Fruit fly (Drosophila melanogaster) whole organism, embryonic: Measurements from ENCODE around the gene Tig.

Experiments
- CG15011 ChIP-seq: fragments of 200-800 bp; sonication (Bioruptor generic); optimal IDR thresholded peaks from 3 replicates; lab custom pipeline; 2018; ENCODE audit warnings: missing biosample characterization, mild to moderate bottlenecking, missing genetic modification characterization
- CG15479 ChIP-seq: fragments of 200-800 bp; sonication (Bioruptor generic); optimal IDR thresholded peaks from 3 replicates; lab custom pipeline; 2019; ENCODE audit warnings: missing biosample characterization, mild to moderate bottlenecking, missing genetic modification characterization, moderate library complexity
- CG15696 ChIP-seq: fragments of 200-800 bp; sonication (Bioruptor generic); optimal IDR thresholded peaks from 2 replicates; lab custom pipeline; 2019; ENCODE audit warnings: missing biosample characterization, mild to moderate bottlenecking, missing genetic modification characterization, moderate library complexity
- CG1602 ChIP-seq: fragments of 200-800 bp; sonication (Bioruptor generic); optimal IDR thresholded peaks from 3 replicates; lab custom pipeline; 2016; ENCODE audit warnings: missing biosample characterization, missing genetic modification characterization
- CG1647 ChIP-seq: fragments of 200-800 bp; sonication (Bioruptor generic); optimal IDR thresholded peaks from 3 replicates; lab custom pipeline; 2016; ENCODE audit warnings: missing biosample characterization, missing genetic modification characterization
- CG16815 ChIP-seq: fragments of 200-800 bp; sonication (Bioruptor generic); optimal IDR thresholded peaks from 3 replicates; lab custom pipeline; 2017; ENCODE audit warnings: missing biosample characterization, mild to moderate bottlenecking, missing genetic modification characterization
- CG17359 ChIP-seq: fragments of 200-800 bp; sonication (Bioruptor generic); optimal IDR thresholded peaks from 3 replicates; lab custom pipeline; 2018; ENCODE audit warnings: missing biosample characterization, mild to moderate bottlenecking, missing genetic modification characterization, moderate library complexity
- CG18011 ChIP-seq: fragments of 200-800 bp; sonication (Bioruptor generic); optimal IDR thresholded peaks from 2 replicates; lab custom pipeline; 2017; ENCODE audit warnings: missing biosample characterization, missing genetic modification characterization, mild to moderate bottlenecking, moderate library complexity, missing genotype
- CG2116 ChIP-seq: fragments of 200-800 bp; sonication (Bioruptor generic); optimal IDR thresholded peaks from 3 replicates; lab custom pipeline; 2018; ENCODE audit warnings: missing biosample characterization, mild to moderate bottlenecking, missing genetic modification characterization
- CG31224 ChIP-seq: fragments of 200-800 bp; sonication (Bioruptor generic); IDR thresholded peaks from 2 replicates; pipeline ENCODE4 v1.3.6; 2022; ENCODE audit warnings: missing biosample characterization, missing genetic modification characterization
- CG34422 ChIP-seq: fragments of 200-800 bp; sonication (Bioruptor generic); IDR thresholded peaks from 3 replicates; pipeline ENCODE4 v1.3.6; 2022; ENCODE audit warnings: missing biosample characterization, missing genetic modification characterization
- CG6683 ChIP-seq: fragments of 200-800 bp; sonication (Bioruptor generic); optimal IDR thresholded peaks from 2 replicates; lab custom pipeline; 2017; ENCODE audit warnings: missing biosample characterization, mild to moderate bottlenecking, missing genetic modification characterization, missing genetic modification reagents
- CG8290 ChIP-seq, 3 experiments: fragments of 200-800 bp; sonication (Bioruptor generic); optimal IDR thresholded peaks; 2 replicates each; lab custom pipeline; 2016 to 2019; ENCODE audit warnings: missing biosample characterization in 3 of 3, missing genetic modification characterization in 3 of 3, mild to moderate bottlenecking in 2 of 3, moderate library complexity in 1 of 3
- CG8944 ChIP-seq: fragments of 200-800 bp; sonication (Bioruptor generic); optimal IDR thresholded peaks from 3 replicates; lab custom pipeline; 2016; ENCODE audit warnings: missing biosample characterization, missing genetic modification characterization
- CG9437 ChIP-seq: fragments of 200-800 bp; sonication (Bioruptor generic); optimal IDR thresholded peaks from 2 replicates; lab custom pipeline; 2018; ENCODE audit warnings: missing biosample characterization, mild to moderate bottlenecking, missing genetic modification characterization
- CG9727 ChIP-seq: fragments of 200-800 bp; sonication (Bioruptor generic); optimal IDR thresholded peaks from 3 replicates; lab custom pipeline; 2017; ENCODE audit warnings: missing biosample characterization, mild to moderate bottlenecking, missing genetic modification characterization
- Chrac-16 ChIP-seq: fragments of 200-800 bp; sonication (Bioruptor generic); optimal IDR thresholded peaks from 3 replicates; lab custom pipeline; 2016; ENCODE audit warnings: missing biosample characterization, missing genetic modification characterization
- Elba2 ChIP-seq: fragments of 200-800 bp; sonication (Bioruptor generic); optimal IDR thresholded peaks from 3 replicates; lab custom pipeline; 2016; ENCODE audit warnings: missing biosample characterization, missing genetic modification characterization
- Fer3 ChIP-seq: fragments of 200-800 bp; sonication (Bioruptor generic); optimal IDR thresholded peaks from 2 replicates; lab custom pipeline; 2018; ENCODE audit warnings: missing biosample characterization, mild to moderate bottlenecking, missing genetic modification characterization, moderate library complexity
- HLHmδ ChIP-seq: fragments of 200-800 bp; sonication (Bioruptor generic); optimal IDR thresholded peaks from 2 replicates; lab custom pipeline; 2018; ENCODE audit warnings: missing biosample characterization, mild to moderate bottlenecking, missing genetic modification characterization, moderate library complexity
- Mes4 ChIP-seq: fragments of 200-800 bp; sonication (Bioruptor generic); optimal IDR thresholded peaks from 2 replicates; lab custom pipeline; 2016; ENCODE audit warnings: missing biosample characterization, missing genetic modification characterization
- Mrtf ChIP-seq: fragments of 200-800 bp; sonication (Bioruptor generic); IDR thresholded peaks from 3 replicates; pipeline ENCODE4 v1.3.6; 2022; ENCODE audit warnings: missing biosample characterization, missing genetic modification characterization
- Optix ChIP-seq: fragments of 200-800 bp; sonication (Bioruptor generic); IDR thresholded peaks from 3 replicates; pipeline ENCODE4 v1.3.6; 2022; ENCODE audit warnings: missing biosample characterization, missing genetic modification characterization
- Sin3A ChIP-seq: fragments of >200 bp; optimal IDR thresholded peaks from 2 replicates; lab custom pipeline; 2018
- Sox100B ChIP-seq: fragments of 200-800 bp; sonication (Bioruptor generic); optimal IDR thresholded peaks from 3 replicates; lab custom pipeline; 2018; ENCODE audit warnings: missing biosample characterization, mild to moderate bottlenecking, missing genetic modification characterization
- TFAM ChIP-seq: fragments of 200-800 bp; sonication (Bioruptor generic); optimal IDR thresholded peaks from 2 replicates; lab custom pipeline; 2017; ENCODE audit warnings: missing biosample characterization, missing genetic modification characterization, inconsistent platforms
- Taf1 ChIP-seq: fragments of 200-800 bp; sonication (Bioruptor generic); IDR thresholded peaks from 2 replicates; pipeline ENCODE4 v1.3.6; 2022; ENCODE audit warnings: missing biosample characterization, missing genetic modification characterization
- ap ChIP-seq: fragments of 200-800 bp; sonication (Bioruptor generic); IDR thresholded peaks from 2 replicates; pipeline ENCODE4 v1.3.6; 2022; ENCODE audit warnings: missing biosample characterization, missing genetic modification characterization
- bbx ChIP-seq: fragments of 200-800 bp; sonication (Bioruptor generic); IDR thresholded peaks from 2 replicates; pipeline ENCODE4 v1.3.6; 2022; ENCODE audit warnings: missing biosample characterization, missing genetic modification characterization; ENCODE audit not compliant: partially characterized antibody
- bcd ChIP-seq: fragments of 200-800 bp; sonication (Bioruptor generic); optimal IDR thresholded peaks from 2 replicates; lab custom pipeline; 2017; ENCODE audit warnings: missing biosample characterization, mild to moderate bottlenecking, missing genetic modification characterization
- bsh ChIP-seq, 2 experiments: fragments of 200-800 bp; sonication (Bioruptor generic); optimal IDR thresholded peaks; 2 replicates each; lab custom pipeline; 2017 to 2018; ENCODE audit warnings: mild to moderate bottlenecking in 2 of 2, missing biosample characterization in 2 of 2, missing genetic modification characterization in 2 of 2, moderate library complexity in 1 of 2
- chinmo ChIP-seq: fragments of 200-800 bp; sonication (Bioruptor generic); IDR thresholded peaks from 4 replicates; pipeline ENCODE4 v1.3.6; 2022; ENCODE audit warnings: missing biosample characterization, missing genetic modification characterization; ENCODE audit not compliant: partially characterized antibody
- chn ChIP-seq: fragments of 200-800 bp; sonication (Bioruptor generic); optimal IDR thresholded peaks from 2 replicates; lab custom pipeline; 2016; ENCODE audit warnings: missing biosample characterization, missing genetic modification characterization
- ci ChIP-seq: fragments of 200-800 bp; sonication (Bioruptor generic); IDR thresholded peaks from 3 replicates; pipeline ENCODE4 v1.3.6; 2022; ENCODE audit warnings: missing biosample characterization, missing genetic modification characterization
- disco-r ChIP-seq: fragments of 200-800 bp; sonication (Bioruptor generic); optimal IDR thresholded peaks from 2 replicates; lab custom pipeline; 2016; ENCODE audit warnings: missing biosample characterization, missing genetic modification characterization
- dmrt11E ChIP-seq: fragments of 200-800 bp; sonication (Bioruptor generic); optimal IDR thresholded peaks from 3 replicates; lab custom pipeline; 2018; ENCODE audit warnings: missing biosample characterization, mild to moderate bottlenecking, missing genetic modification characterization, moderate library complexity
- eve ChIP-seq, 2 experiments: fragments of >200 bp; optimal IDR thresholded peaks; 2 replicates each; lab custom pipeline; 2017; ENCODE audit warnings: missing biosample characterization in 2 of 2, missing genetic modification characterization in 2 of 2
- fd3F ChIP-seq: fragments of 200-800 bp; sonication (Bioruptor generic); optimal IDR thresholded peaks from 2 replicates; lab custom pipeline; 2018; ENCODE audit warnings: missing biosample characterization, mild to moderate bottlenecking, missing genetic modification characterization, moderate library complexity
- gce ChIP-seq: fragments of 200-800 bp; sonication (Bioruptor generic); IDR thresholded peaks from 3 replicates; pipeline ENCODE4 v1.3.6; 2022; ENCODE audit warnings: missing biosample characterization, missing genetic modification characterization
- gem ChIP-seq: fragments of 200-800 bp; sonication (Bioruptor generic); optimal IDR thresholded peaks from 2 replicates; lab custom pipeline; 2019; ENCODE audit warnings: missing biosample characterization, mild to moderate bottlenecking, missing genetic modification characterization, moderate library complexity
- ham ChIP-seq: fragments of 200-800 bp; sonication (Bioruptor generic); IDR thresholded peaks from 2 replicates; pipeline ENCODE4 v1.3.6; 2022; ENCODE audit warnings: missing biosample characterization, missing genetic modification characterization
- jigr1 ChIP-seq: fragments of 200-800 bp; sonication (Bioruptor generic); IDR thresholded peaks from 3 replicates; pipeline ENCODE4 v1.3.6; 2022; ENCODE audit warnings: missing biosample characterization, missing genetic modification characterization
- ken ChIP-seq: fragments of 200-800 bp; sonication (Bioruptor generic); IDR thresholded peaks from 3 replicates; pipeline ENCODE4 v1.3.6; 2022; ENCODE audit warnings: missing biosample characterization, missing genetic modification characterization
- lab ChIP-seq: fragments of 200-800 bp; sonication (Bioruptor generic); optimal IDR thresholded peaks from 3 replicates; lab custom pipeline; 2017; ENCODE audit warnings: missing biosample characterization, missing genetic modification characterization, mild to moderate bottlenecking, moderate library complexity, missing genetic modification reagents
- peb ChIP-seq: fragments of 200-800 bp; sonication (Bioruptor generic); IDR thresholded peaks from 2 replicates; pipeline ENCODE4 v1.3.6; 2022; ENCODE audit warnings: missing biosample characterization, missing genetic modification characterization
- pita ChIP-seq: fragments of 200-800 bp; sonication (Bioruptor generic); optimal IDR thresholded peaks from 2 replicates; lab custom pipeline; 2017; ENCODE audit warnings: missing biosample characterization, mild to moderate bottlenecking, missing genetic modification characterization
- rib ChIP-seq: fragments of 200-800 bp; sonication (Bioruptor generic); IDR thresholded peaks from 2 replicates; pipeline ENCODE4 v1.3.6; 2022; ENCODE audit warnings: missing biosample characterization, missing genetic modification characterization
- shn ChIP-seq: fragments of 200-800 bp; sonication (Bioruptor generic); optimal IDR thresholded peaks from 3 replicates; lab custom pipeline; 2016; ENCODE audit warnings: missing biosample characterization, missing genetic modification characterization
- tll ChIP-seq, 2 experiments: fragments of 200-800 bp in 1 of 2; fragments of >200 bp in 1 of 2; sonication (Bioruptor generic) in 1 of 2; optimal IDR thresholded peaks; 2 replicates each; lab custom pipeline; 2017 to 2019; ENCODE audit warnings: missing biosample characterization in 2 of 2, missing genetic modification characterization in 2 of 2, mild to moderate bottlenecking in 1 of 2, moderate library complexity in 1 of 2
- trh ChIP-seq: fragments of 200-800 bp; sonication (Bioruptor generic); optimal IDR thresholded peaks from 2 replicates; lab custom pipeline; 2016; ENCODE audit warnings: missing biosample characterization, missing genetic modification characterization
- zen ChIP-seq: fragments of 200-800 bp; sonication (Bioruptor generic); optimal IDR thresholded peaks from 3 replicates; lab custom pipeline; 2018; ENCODE audit warnings: missing biosample characterization, mild to moderate bottlenecking, missing genetic modification characterization, moderate library complexity

Tig gene

DNA sequence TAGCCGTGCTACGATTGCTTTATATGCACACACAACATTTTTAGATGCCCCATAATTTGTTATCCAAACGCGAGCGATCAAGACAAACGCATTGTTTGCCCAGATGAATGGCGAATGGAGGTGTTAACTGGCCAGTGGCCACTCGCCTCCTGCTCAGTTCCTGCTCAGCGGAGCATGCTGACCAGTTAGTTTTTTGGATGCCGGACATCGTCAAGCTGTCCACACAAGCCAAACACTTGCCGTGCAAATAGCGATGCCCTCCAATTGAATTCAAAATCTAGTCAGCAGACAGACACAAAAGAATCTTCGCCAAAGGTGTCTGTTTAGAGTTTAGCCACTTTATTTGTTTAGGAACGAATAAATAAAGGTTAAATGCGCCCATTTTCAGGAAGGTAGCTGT lies 39.1 kb upstream of the Tig start (continued):
- TF ChIP-seq Fer3 (tag; lab: Kevin White, UChicago) (no peak), HLHmδ (GFP tag; lab: Kevin White, UChicago) (no peak), Taf1 (GFP tag; lab: Robert Waterston, UW) (no peak), bbx (no peak), rib (GFP tag; lab: Robert Waterston, UW) (no peak), gem (tag; lab: Kevin White, UChicago) (no peak), disco-r (GFP tag; lab: Kevin White, UChicago) (no peak), chinmo (GFP tag; lab: Robert Waterston, UW) (peak; percentile 78; the same call in 1 of the 4 replicates), TFAM (GFP tag; lab: Kevin White, UChicago) (no peak), CG8290 (GFP tag; optimal IDR thresholded peaks at IDR 0.05; lab: Kevin White, UChicago) (no peak), CG8290 (tag; optimal IDR thresholded peaks at IDR 0.05; lab: Kevin White, UChicago) (peak; percentile 10 to 31), CG15479 (peak; percentile 31), CG31224 (no peak), CG6683 (no peak), Mrtf (GFP tag; lab: Robert Waterston, UW) (no peak), CG1647 (GFP tag; lab: Kevin White, UChicago) (peak; percentile 3), ap (GFP tag; lab: Robert Waterston, UW) (no peak), ken (GFP tag; lab: Robert Waterston, UW) (peak; percentile 21; the same call in 1 of the 3 replicates), ci (0 out of 3 replicates have a peak, but pooled peaks have one; percentile 67), bsh (GFP tag; optimal IDR thresholded peaks at IDR 0.05; lab: Kevin White, UChicago) (peak in 1 of 2 experiments; percentile 13), trh (GFP tag; lab: Kevin White, UChicago) (no peak), jigr1 (GFP tag; lab: Robert Waterston, UW) (no peak), zen (tag; lab: Kevin White, UChicago) (no peak), CG2116 (GFP tag; lab: Kevin White, UChicago) (peak; percentile 7), CG17359 (no peak), CG1602 (GFP tag; lab: Kevin White, UChicago) (no peak), Sin3A (no peak), Mes4 (GFP tag; lab: Kevin White, UChicago) (peak; percentile 10), Optix (GFP tag; lab: Robert Waterston, UW) (0 out of 3 replicates have a peak, but pooled peaks have one; percentile 29), shn (GFP tag; lab: Kevin White, UChicago) (no peak), CG16815 (no peak), CG8944 (GFP tag; lab: Kevin White, UChicago) (no peak), tll (GFP tag; optimal IDR thresholded peaks at IDR 0.05; lab: Kevin White, UChicago) (peak in 1 of 2 experiments; percentile 73), pita (GFP tag; lab: Kevin White, UChicago) (no peak), dmrt11E (tag; lab: Kevin White, UChicago) (peak; percentile 10), chn (GFP tag; lab: Kevin White, UChicago) (no peak), lab (GFP tag; lab: Kevin White, UChicago) (peak; percentile 11), ham (GFP tag; lab: Robert Waterston, UW) (no peak), CG15011 (GFP tag; lab: Kevin White, UChicago) (no peak), CG9727 (peak; percentile 59), Elba2 (GFP tag; lab: Kevin White, UChicago) (no peak), gce (GFP tag; lab: Robert Waterston, UW) (no peak), eve (GFP tag; optimal IDR thresholded peaks at IDR 0.05; lab: Kevin White, UChicago) (no peak), Sox100B (GFP tag; lab: Kevin White, UChicago) (no peak), peb (no peak), CG9437 (GFP tag; lab: Kevin White, UChicago) (no peak), CG34422 (GFP tag; lab: Robert Waterston, UW) (no peak), bcd (GFP tag; lab: Kevin White, UChicago) (no peak), CG15696 (tag; lab: Kevin White, UChicago) (peak; percentile 5), Chrac-16 (no peak), CG18011 (GFP tag; lab: Kevin White, UChicago) (no peak), fd3F (GFP tag; lab: Kevin White, UChicago) (no peak)
